Fruit fly (Drosophila melanogaster) whole organism, prepupa: ENCODE results near the gene Csl4.

Experiments
- Blimp-1 ChIP-seq: fragments of 200-800 bp; sonication (Bioruptor generic); optimal IDR thresholded peaks from 3 replicates; lab custom pipeline; 2017; ENCODE audit warnings: missing biosample characterization, missing genetic modification characterization, mild to moderate bottlenecking, moderate library complexity, missing genetic modification reagents
- CG10631 ChIP-seq: fragments of 200-800 bp; sonication (Bioruptor generic); optimal IDR thresholded peaks from 2 replicates; lab custom pipeline; 2016; ENCODE audit warnings: missing biosample characterization, missing genetic modification characterization
- CG10669 ChIP-seq: fragments of 200-800 bp; sonication (Bioruptor generic); optimal IDR thresholded peaks from 3 replicates; lab custom pipeline; 2018; ENCODE audit warnings: missing biosample characterization, mild to moderate bottlenecking, missing genetic modification characterization, moderate library complexity
- CG11294 ChIP-seq: fragments of 200-800 bp; sonication (Bioruptor generic); IDR thresholded peaks from 2 replicates; pipeline ENCODE4 v1.3.6; 2022; ENCODE audit warnings: missing biosample characterization, missing genetic modification characterization
- CG11762 ChIP-seq: fragments of 200-800 bp; sonication (Bioruptor generic); optimal IDR thresholded peaks from 3 replicates; lab custom pipeline; 2016; ENCODE audit warnings: missing biosample characterization, missing genetic modification characterization; ENCODE audit not compliant: insufficient read depth
- CG11902 ChIP-seq: fragments of 200-800 bp; sonication (Bioruptor generic); optimal IDR thresholded peaks from 3 replicates; lab custom pipeline; 2016; ENCODE audit warnings: missing biosample characterization, missing genetic modification characterization
- CG15336 ChIP-seq: fragments of 200-800 bp; sonication (Bioruptor generic); IDR thresholded peaks from 2 replicates; pipeline ENCODE4 v1.3.6; 2022; ENCODE audit warnings: missing biosample characterization, missing genetic modification characterization
- CG16779 ChIP-seq: fragments of 200-800 bp; sonication (Bioruptor generic); optimal IDR thresholded peaks from 3 replicates; lab custom pipeline; 2017; ENCODE audit warnings: missing biosample characterization, mild to moderate bottlenecking, missing genetic modification characterization
- CG3032 ChIP-seq: fragments of 200-800 bp; optimal IDR thresholded peaks from 2 replicates; lab custom pipeline; 2019; ENCODE audit warnings: missing biosample characterization, mild to moderate bottlenecking, missing genetic modification characterization, moderate library complexity
- CG31627 ChIP-seq: fragments of 200-800 bp; sonication (Bioruptor generic); optimal IDR thresholded peaks from 3 replicates; lab custom pipeline; 2016; ENCODE audit warnings: missing biosample characterization, missing genetic modification characterization
- CG32006 ChIP-seq: fragments of 200-800 bp; sonication (Bioruptor generic); optimal IDR thresholded peaks from 3 replicates; lab custom pipeline; 2017; ENCODE audit warnings: missing biosample characterization, mild to moderate bottlenecking, missing genetic modification characterization
- CG4318 ChIP-seq: fragments of 200-800 bp; sonication (Bioruptor generic); optimal IDR thresholded peaks from 3 replicates; lab custom pipeline; 2017; ENCODE audit warnings: missing biosample characterization, mild to moderate bottlenecking, missing genetic modification characterization
- CG6276 ChIP-seq: fragments of 200-800 bp; sonication (Bioruptor generic); optimal IDR thresholded peaks from 2 replicates; lab custom pipeline; 2017; ENCODE audit warnings: missing biosample characterization, mild to moderate bottlenecking, missing genetic modification characterization
- CG6808 ChIP-seq: fragments of 200-800 bp; sonication (Bioruptor generic); optimal IDR thresholded peaks from 3 replicates; lab custom pipeline; 2017; ENCODE audit warnings: missing biosample characterization, missing genetic modification characterization, mild to moderate bottlenecking, moderate library complexity, missing genetic modification reagents
- CG6854 ChIP-seq: fragments of 200-800 bp; sonication (Bioruptor generic); optimal IDR thresholded peaks from 2 replicates; lab custom pipeline; 2017; ENCODE audit warnings: missing biosample characterization, mild to moderate bottlenecking, missing genetic modification characterization
- CG8632 ChIP-seq: fragments of 200-800 bp; sonication (Bioruptor generic); optimal IDR thresholded peaks from 3 replicates; lab custom pipeline; 2016; ENCODE audit warnings: missing biosample characterization, missing genetic modification characterization
- CG9139 ChIP-seq: fragments of 200-800 bp; sonication (Bioruptor generic); optimal IDR thresholded peaks from 3 replicates; lab custom pipeline; 2017; ENCODE audit warnings: missing biosample characterization, mild to moderate bottlenecking, missing genetic modification characterization
- Eip78C ChIP-seq: fragments of 200-800 bp; sonication (Bioruptor generic); peaks from one replicate; lab custom pipeline; 2016; ENCODE audit warnings: missing biosample characterization, missing genetic modification characterization
- Ets96B ChIP-seq: fragments of 200-800 bp; optimal IDR thresholded peaks from 2 replicates; lab custom pipeline; 2019; ENCODE audit warnings: missing biosample characterization, mild to moderate bottlenecking, missing genetic modification characterization, moderate library complexity
- Gug ChIP-seq: fragments of 200-800 bp; sonication (Bioruptor generic); IDR thresholded peaks from 2 replicates; pipeline ENCODE4 v1.3.6; 2022; ENCODE audit warnings: missing biosample characterization, missing genetic modification characterization
- Hr38 ChIP-seq: sonication (Bioruptor generic); optimal IDR thresholded peaks from 2 replicates; lab custom pipeline; 2016; ENCODE audit warnings: missing biosample characterization, missing genetic modification characterization
- Hr39 ChIP-seq: fragments of 200-800 bp; sonication (Bioruptor generic); optimal IDR thresholded peaks from 2 replicates; lab custom pipeline; 2016; ENCODE audit warnings: missing biosample characterization, missing genetic modification characterization
- Hr4 ChIP-seq: fragments of 200-800 bp; sonication (Bioruptor generic); optimal IDR thresholded peaks from 3 replicates; lab custom pipeline; 2016; ENCODE audit warnings: missing biosample characterization, missing genetic modification characterization
- Lpt ChIP-seq: fragments of 200-800 bp; sonication (Bioruptor generic); optimal IDR thresholded peaks from 3 replicates; lab custom pipeline; 2016; ENCODE audit warnings: missing biosample characterization, missing genetic modification characterization
- OdsH ChIP-seq: fragments of 200-800 bp; sonication (Bioruptor generic); optimal IDR thresholded peaks from 3 replicates; lab custom pipeline; 2016; ENCODE audit warnings: missing biosample characterization, missing genetic modification characterization
- Sox102F ChIP-seq: fragments of 200-800 bp; sonication (Bioruptor generic); optimal IDR thresholded peaks from 2 replicates; lab custom pipeline; 2016; ENCODE audit warnings: missing biosample characterization, mild to moderate bottlenecking, missing genetic modification characterization
- Sox14 ChIP-seq: fragments of 200-800 bp; sonication (Bioruptor generic); optimal IDR thresholded peaks from 3 replicates; lab custom pipeline; 2016; ENCODE audit warnings: missing biosample characterization, missing genetic modification characterization
- Sox15 ChIP-seq: fragments of 200-800 bp; sonication (Bioruptor generic); optimal IDR thresholded peaks from 3 replicates; lab custom pipeline; 2016; ENCODE audit warnings: missing biosample characterization, missing genetic modification characterization
- achi ChIP-seq: fragments of 200-800 bp; sonication (Bioruptor generic); optimal IDR thresholded peaks from 3 replicates; lab custom pipeline; 2016; ENCODE audit warnings: missing biosample characterization, missing genetic modification characterization
- acj6 ChIP-seq: fragments of 200-800 bp; sonication (Bioruptor generic); optimal IDR thresholded peaks from 3 replicates; lab custom pipeline; 2016; ENCODE audit warnings: missing biosample characterization, missing genetic modification characterization
- cyc ChIP-seq: fragments of 200-800 bp; sonication (Bioruptor generic); optimal IDR thresholded peaks from 3 replicates; lab custom pipeline; 2016; ENCODE audit warnings: missing biosample characterization, missing genetic modification characterization
- eg ChIP-seq: fragments of 200-800 bp; sonication (Bioruptor generic); IDR thresholded peaks from 3 replicates; pipeline ENCODE4 v1.3.6; 2022; ENCODE audit warnings: missing biosample characterization, missing genetic modification characterization
- fd59A ChIP-seq: fragments of 200-800 bp; sonication (Bioruptor generic); optimal IDR thresholded peaks from 2 replicates; lab custom pipeline; 2017; ENCODE audit warnings: missing biosample characterization, mild to moderate bottlenecking, missing genetic modification characterization, missing genetic modification reagents
- fkh ChIP-seq: fragments of 200-800 bp; sonication (Bioruptor generic); optimal IDR thresholded peaks from 3 replicates; lab custom pipeline; 2017; ENCODE audit warnings: missing biosample characterization, mild to moderate bottlenecking, missing genetic modification characterization, moderate library complexity
- lz ChIP-seq: fragments of 200-800 bp; sonication (Bioruptor generic); optimal IDR thresholded peaks from 3 replicates; lab custom pipeline; 2016; ENCODE audit warnings: missing biosample characterization, missing genetic modification characterization
- net ChIP-seq: fragments of 200-800 bp; sonication (Bioruptor generic); optimal IDR thresholded peaks from 3 replicates; lab custom pipeline; 2016; ENCODE audit warnings: missing biosample characterization, missing genetic modification characterization
- pdm3 ChIP-seq: fragments of 200-800 bp; sonication (Bioruptor generic); optimal IDR thresholded peaks from 3 replicates; lab custom pipeline; 2016; ENCODE audit warnings: missing biosample characterization, missing genetic modification characterization
- svp ChIP-seq: fragments of 200-800 bp; sonication (Bioruptor generic); peaks from one replicate; lab custom pipeline; 2016; ENCODE audit warnings: missing biosample characterization, missing genetic modification characterization
- vri ChIP-seq: fragments of 200-800 bp; sonication (Bioruptor generic); optimal IDR thresholded peaks from 3 replicates; lab custom pipeline; 2016; ENCODE audit warnings: missing biosample characterization, mild to moderate bottlenecking, missing genetic modification characterization

Csl4 gene

DNA sequence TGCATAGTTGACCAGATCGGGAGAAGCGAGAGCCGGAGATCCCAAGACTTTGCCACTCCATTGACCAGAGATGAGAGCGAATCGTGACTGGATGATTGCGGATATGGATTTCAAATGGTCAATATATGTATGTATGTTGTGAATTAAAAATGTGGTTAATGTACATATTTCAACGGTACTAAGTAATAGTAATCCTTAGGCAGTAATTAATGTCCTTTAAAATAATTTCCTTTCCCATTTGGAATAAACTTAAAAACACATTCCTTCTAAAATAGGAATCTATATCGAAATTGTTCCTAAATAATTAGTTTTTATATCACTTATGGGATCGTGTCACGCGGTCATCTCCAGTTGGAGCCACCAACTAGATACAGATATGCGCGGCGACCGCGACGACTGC, 49.4 kb downstream of the Csl4 start (continued):
- TF ChIP-seq Sox14 (GFP tag; lab: Kevin White, UChicago) (peak; percentile 43), fd59A (GFP tag; lab: Kevin White, UChicago) (peak; percentile 46), CG4318 (peak; percentile 61), CG10631 (GFP tag; lab: Kevin White, UChicago) (peak; percentile 65), CG6808 (GFP tag; lab: Kevin White, UChicago) (no peak), CG32006 (GFP tag; lab: Kevin White, UChicago) (peak; percentile 82), Blimp-1 (no peak), cyc (GFP tag; lab: Kevin White, UChicago) (no peak), eg (GFP tag; lab: Robert Waterston, UW) (no peak; the same call in 2 of the 3 replicates), CG8632 (GFP tag; lab: Kevin White, UChicago) (peak; percentile 10), svp (GFP tag; lab: Kevin White, UChicago) (peak; percentile 36), CG10669 (GFP tag; lab: Kevin White, UChicago) (peak; percentile 5), fkh (GFP tag; lab: Kevin White, UChicago) (no peak), Ets96B (tag; lab: Kevin White, UChicago) (peak; percentile 48), CG6854 (GFP tag; lab: Kevin White, UChicago) (no peak), CG11294 (GFP tag; lab: Robert Waterston, UW) (no peak), CG15336 (GFP tag; lab: Robert Waterston, UW) (peak; percentile 73), Sox102F (GFP tag; lab: Kevin White, UChicago) (peak; percentile 2), OdsH (GFP tag; lab: Kevin White, UChicago) (peak; percentile 42), lz (no peak), CG11902 (GFP tag; lab: Kevin White, UChicago) (no peak), CG16779 (no peak), acj6 (GFP tag; lab: Kevin White, UChicago) (peak; percentile 34), Eip78C (peak; percentile 84)

dm6 chr2L:11072880-11073279, 50.5 kb downstream of the Csl4 start:
- no peak for TF ChIP-seq Sox15 (GFP tag; lab: Kevin White, UChicago)
- no peak for TF ChIP-seq vri
- no peak for TF ChIP-seq net (GFP tag; lab: Kevin White, UChicago)
- TF ChIP-seq Hr4: peak; percentile 48
- TF ChIP-seq CG31627 (GFP tag; lab: Kevin White, UChicago): no peak
- TF ChIP-seq Sox102F (GFP tag; lab: Kevin White, UChicago): no peak
- peak; percentile 23 for TF ChIP-seq CG10631 (GFP tag; lab: Kevin White, UChicago)
- TF ChIP-seq CG9139: no peak
- TF ChIP-seq OdsH (GFP tag; lab: Kevin White, UChicago): peak; percentile 7
- TF ChIP-seq Ets96B (tag; lab: Kevin White, UChicago): peak; percentile 24
- TF ChIP-seq Eip78C: peak; percentile 78
- TF ChIP-seq Lpt (GFP tag; lab: Kevin White, UChicago): peak; percentile 35
- TF ChIP-seq Gug (GFP tag; lab: Robert Waterston, UW): no peak
- TF ChIP-seq CG32006 (GFP tag; lab: Kevin White, UChicago): peak; percentile 41
- TF ChIP-seq CG11762 (GFP tag; lab: Kevin White, UChicago): no peak
- no peak for TF ChIP-seq Blimp-1
- peak; percentile 10 for TF ChIP-seq svp (GFP tag; lab: Kevin White, UChicago)
- no peak for TF ChIP-seq CG10669 (GFP tag; lab: Kevin White, UChicago)
- TF ChIP-seq achi (GFP tag; lab: Kevin White, UChicago): peak; percentile 5
- peak; percentile 29; the same call in 1 of the 2 replicates for TF ChIP-seq CG15336 (GFP tag; lab: Robert Waterston, UW)
- TF ChIP-seq CG16779: no peak
- TF ChIP-seq CG6276 (GFP tag; lab: Kevin White, UChicago): no peak
- no peak for TF ChIP-seq Hr38 (GFP tag; lab: Kevin White, UChicago)
- no peak for TF ChIP-seq Hr39
- TF ChIP-seq pdm3 (GFP tag; lab: Kevin White, UChicago): no peak
- peak; percentile 17 for TF ChIP-seq CG3032 (tag; lab: Kevin White, UChicago)
